Worm (Caenorhabditis elegans) whole organism, young adult: ENCODE measurements around the gene Y47D7A.2.

Experiments used
- B0261.1 ChIP-seq: sonication (generic microtip); optimal IDR thresholded peaks from 2 replicates; lab custom pipeline; 2016; ENCODE audit warnings: mild to moderate bottlenecking, missing genetic modification characterization, moderate library complexity, missing compliant biosample characterization
- C17E4.6 ChIP-seq: fragments of 200-800 bp; sonication (Bioruptor generic); IDR thresholded peaks from 2 replicates; pipeline ENCODE4 v1.3.6; 2022; ENCODE audit warnings: missing genetic modification reagents, missing genetic modification characterization, missing compliant biosample characterization
- F37B4.10 ChIP-seq: fragments of 200-800 bp; sonication (Bioruptor generic); IDR thresholded peaks from 2 replicates; pipeline ENCODE4 v1.3.6; 2022; ENCODE audit warnings: missing genetic modification characterization, missing compliant biosample characterization
- F49E8.2 ChIP-seq: sonication (generic microtip); optimal IDR thresholded peaks from 3 replicates; lab custom pipeline; 2017; ENCODE audit warnings: missing genetic modification characterization, mild to moderate bottlenecking, missing compliant biosample characterization, antibody characterized with exemption, moderate library complexity; ENCODE audit not compliant: insufficient read depth
- F52B5.7 ChIP-seq: sonication (generic microtip); optimal IDR thresholded peaks from 2 replicates; lab custom pipeline; 2016; ENCODE audit warnings: mild to moderate bottlenecking, missing genetic modification characterization, missing compliant biosample characterization
- F55B11.4 ChIP-seq: sonication (generic microtip); optimal IDR thresholded peaks from 2 replicates; lab custom pipeline; 2016; ENCODE audit warnings: missing compliant biosample characterization, missing genetic modification characterization, borderline replicate concordance; ENCODE audit not compliant: insufficient read depth
- K11D2.4 ChIP-seq: fragments of 200-800 bp; sonication (Bioruptor generic); IDR thresholded peaks from 2 replicates; pipeline ENCODE4 v1.3.6; 2022; ENCODE audit warnings: missing genetic modification reagents, missing genetic modification characterization, missing compliant biosample characterization
- Y53G8AR.9 ChIP-seq: fragments of 200-800 bp; sonication (Bioruptor generic); conservative IDR thresholded peaks from 2 replicates; pipeline ENCODE4 v1.3.6; 2022; ENCODE audit warnings: missing genetic modification reagents, missing genetic modification characterization, missing compliant biosample characterization
- ZK185.1 ChIP-seq: sonication (generic microtip); optimal IDR thresholded peaks from 2 replicates; lab custom pipeline; 2016; ENCODE audit warnings: mild to moderate bottlenecking, missing genetic modification characterization, missing compliant biosample characterization; ENCODE audit not compliant: poor library complexity, severe bottlenecking
- athp-1 ChIP-seq: sonication (generic microtip); optimal IDR thresholded peaks from 2 replicates; lab custom pipeline; 2017; ENCODE audit warnings: mild to moderate bottlenecking, missing genetic modification characterization, missing compliant biosample characterization
- attf-3 ChIP-seq: fragments of 200-800 bp; sonication (Bioruptor generic); conservative IDR thresholded peaks from 2 replicates; pipeline ENCODE4 v1.3.6; 2022; ENCODE audit warnings: missing genetic modification reagents, missing genetic modification characterization, missing compliant biosample characterization
- ceh-100 ChIP-seq: fragments of 200-800 bp; sonication (Bioruptor generic); IDR thresholded peaks from 2 replicates; pipeline ENCODE4 v1.3.6; 2022; ENCODE audit warnings: missing genetic modification reagents, missing genetic modification characterization, missing compliant biosample characterization
- die-1 ChIP-seq: sonication (generic microtip); optimal IDR thresholded peaks from 2 replicates; lab custom pipeline; 2016; ENCODE audit warnings: missing genotype, mild to moderate bottlenecking, missing genetic modification characterization, missing compliant biosample characterization
- dox-1 ChIP-seq: fragments of 200-800 bp; sonication (Bioruptor generic); IDR thresholded peaks from 2 replicates; pipeline ENCODE4 v1.3.6; 2022; ENCODE audit warnings: missing genetic modification reagents, missing genetic modification characterization, missing compliant biosample characterization
- efl-1 ChIP-seq: fragments of 150-350 bp; optimal IDR thresholded peaks from 2 replicates; lab custom pipeline; 2014; ENCODE audit warnings: missing biosample characterization, missing genetic modification reagents, missing genetic modification characterization
- egrh-3 ChIP-seq: fragments of 200-800 bp; sonication (Bioruptor generic); IDR thresholded peaks from 2 replicates; pipeline ENCODE4 v1.3.6; 2022; ENCODE audit warnings: missing genetic modification reagents, missing genetic modification characterization, missing compliant biosample characterization
- gei-17 ChIP-seq: fragments of 200-800 bp; sonication (Bioruptor generic); optimal IDR thresholded peaks from 2 replicates; lab custom pipeline; 2018; ENCODE audit warnings: mild to moderate bottlenecking, missing genetic modification characterization, missing compliant biosample characterization
- him-1 ChIP-seq: sonication (generic microtip); optimal IDR thresholded peaks from 2 replicates; lab custom pipeline; 2016; ENCODE audit warnings: missing genotype, missing genetic modification reagents, missing genetic modification characterization, missing compliant biosample characterization
- lag-1 ChIP-seq: fragments of 200-800 bp; sonication (Bioruptor generic); IDR thresholded peaks from 2 replicates; pipeline ENCODE4 v1.3.6; 2022; ENCODE audit warnings: missing genetic modification reagents, missing genetic modification characterization, missing compliant biosample characterization
- let-526 ChIP-seq: fragments of 200-800 bp; sonication (Bioruptor generic); IDR thresholded peaks from 2 replicates; pipeline ENCODE4 v1.3.6; 2022; ENCODE audit warnings: missing genetic modification reagents, missing genetic modification characterization, missing compliant biosample characterization
- lin-26 ChIP-seq: fragments of 200-800 bp; sonication (Bioruptor generic); IDR thresholded peaks from 2 replicates; pipeline ENCODE4 v1.3.6; 2022; ENCODE audit warnings: missing genetic modification reagents, missing genetic modification characterization, missing compliant biosample characterization
- lin-40 ChIP-seq: sonication (generic microtip); optimal IDR thresholded peaks from 2 replicates; lab custom pipeline; 2016; ENCODE audit warnings: missing genetic modification characterization, mild to moderate bottlenecking, missing compliant biosample characterization, missing genotype, missing genetic modification reagents
- lsl-1 ChIP-seq: fragments of 200-800 bp; sonication (Bioruptor generic); optimal IDR thresholded peaks from 2 replicates; lab custom pipeline; 2018; ENCODE audit warnings: mild to moderate bottlenecking, missing genetic modification characterization, moderate library complexity, missing compliant biosample characterization
- lsy-27 ChIP-seq: sonication (generic microtip); optimal IDR thresholded peaks from 2 replicates; lab custom pipeline; 2017; ENCODE audit warnings: missing genetic modification characterization, mild to moderate bottlenecking, missing compliant biosample characterization, antibody characterized with exemption, missing genotype, borderline replicate concordance; ENCODE audit not compliant: insufficient read depth
- madf-6 ChIP-seq: fragments of 200-800 bp; sonication (Bioruptor generic); IDR thresholded peaks from 2 replicates; pipeline ENCODE4 v1.3.6; 2022; ENCODE audit warnings: missing genetic modification reagents, missing genetic modification characterization, missing compliant biosample characterization
- mcd-1 ChIP-seq: fragments of 200-800 bp; sonication (Bioruptor generic); IDR thresholded peaks from 2 replicates; pipeline ENCODE4 v1.3.6; 2022; ENCODE audit warnings: missing genetic modification reagents, missing genetic modification characterization, missing compliant biosample characterization
- nfya-1 ChIP-seq: sonication (generic microtip); optimal IDR thresholded peaks from 2 replicates; lab custom pipeline; 2017; ENCODE audit warnings: antibody characterized with exemption, missing compliant biosample characterization, missing genetic modification characterization, borderline replicate concordance; ENCODE audit not compliant: insufficient read depth
- nhr-27 ChIP-seq: fragments of 200-800 bp; sonication (Bioruptor generic); optimal IDR thresholded peaks from 2 replicates; lab custom pipeline; 2018; ENCODE audit warnings: mild to moderate bottlenecking, missing genetic modification characterization, moderate library complexity, missing compliant biosample characterization
- nhr-80 ChIP-seq: sonication (generic microtip); optimal IDR thresholded peaks from 2 replicates; lab custom pipeline; 2016; ENCODE audit warnings: missing genetic modification characterization, missing compliant biosample characterization
- rcor-1 ChIP-seq: fragments of 200-800 bp; sonication (Bioruptor generic); IDR thresholded peaks from 2 replicates; pipeline ENCODE4 v1.3.6; 2022; ENCODE audit warnings: missing genetic modification reagents, missing genetic modification characterization, missing compliant biosample characterization
- rec-8 ChIP-seq, 2 experiments: sonication (generic microtip); optimal IDR thresholded peaks; 2 replicates each; lab custom pipeline; 2016; ENCODE audit warnings: mild to moderate bottlenecking in 2 of 2, missing genetic modification characterization in 2 of 2, missing genetic modification reagents in 2 of 2, missing genotype in 2 of 2, missing biosample characterization in 1 of 2, missing compliant biosample characterization in 1 of 2, moderate library complexity in 1 of 2
- snpc-1.1 ChIP-seq: sonication (generic microtip); optimal IDR thresholded peaks from 2 replicates; lab custom pipeline; 2017; ENCODE audit warnings: missing genetic modification characterization, mild to moderate bottlenecking, missing compliant biosample characterization, antibody characterized with exemption, moderate library complexity, missing genotype, missing genetic modification reagents; ENCODE audit not compliant: insufficient read depth
- snpc-1.3 ChIP-seq: sonication (generic microtip); optimal IDR thresholded peaks from 2 replicates; lab custom pipeline; 2017; ENCODE audit warnings: missing genetic modification characterization, mild to moderate bottlenecking, missing compliant biosample characterization, antibody characterized with exemption, moderate library complexity, missing genotype, missing genetic modification reagents; ENCODE audit not compliant: insufficient read depth
- sptf-2 ChIP-seq: fragments of 200-800 bp; sonication (Bioruptor generic); optimal IDR thresholded peaks from 2 replicates; lab custom pipeline; 2018; ENCODE audit warnings: mild to moderate bottlenecking, missing genetic modification characterization, missing compliant biosample characterization
- tbp1 ChIP-seq: fragments of 200-800 bp; sonication (Bioruptor generic); optimal IDR thresholded peaks from 2 replicates; lab custom pipeline; 2018; ENCODE audit warnings: mild to moderate bottlenecking, missing genetic modification characterization, missing compliant biosample characterization
- zim-3 ChIP-seq: sonication (generic microtip); optimal IDR thresholded peaks from 2 replicates; lab custom pipeline; 2017; ENCODE audit warnings: mild to moderate bottlenecking, missing genetic modification characterization, moderate library complexity, missing compliant biosample characterization

The Y47D7A.2 gene

ce11 chrV:4375807-4376564, 44.1 kb upstream of the Y47D7A.2 start, which contains the start of gene F32D1.7 (continued):
- TF ChIP-seq nhr-27 (tag; lab: Kevin White, UChicago) (no peak), lsl-1 (peak; percentile 99), mcd-1 (GFP tag; lab: Robert Waterston, UW) (peak; percentile 53; the same call in 1 of the 2 replicates), lsy-27 (no peak), efl-1 (GFP tag; lab: Kevin White, UChicago) (peak; percentile 95), F49E8.2 (peak; percentile 62), attf-3 (GFP tag; lab: Robert Waterston, UW) (no peak), K11D2.4 (no peak), rcor-1 (GFP tag; lab: Robert Waterston, UW) (peak; percentile 66), snpc-1.3 (tag; lab: Kevin White, UChicago) (peak; percentile 36), gei-17 (no peak), madf-6 (peak; percentile 99), egrh-3 (GFP tag; lab: Robert Waterston, UW) (no peak), B0261.1 (no peak), snpc-1.1 (tag; lab: Kevin White, UChicago) (peak; percentile 61), nhr-80 (no peak), dox-1 (GFP tag; lab: Robert Waterston, UW) (peak; percentile 61)

ce11 chrV:4377622-4378021, 42.5 kb upstream of the Y47D7A.2 start, which contains the start of gene F32D1.8:
Gene F32D1.8, minus strand, starts transcription at chrV:4377722.
- no peak for TF ChIP-seq athp-1 (tag; lab: Kevin White, UChicago)
- TF ChIP-seq tbp1 (GFP tag; lab: Kevin White, UChicago): no peak
- no peak for TF ChIP-seq him-1 (tag; lab: Kevin White, UChicago)
- no peak for TF ChIP-seq lin-40
- no peak for TF ChIP-seq sptf-2 (GFP tag; lab: Kevin White, UChicago)
- no peak for TF ChIP-seq nfya-1 (tag; lab: Kevin White, UChicago)
- no peak for TF ChIP-seq zim-3 (tag; lab: Kevin White, UChicago)
- TF ChIP-seq F55B11.4: no peak
- TF ChIP-seq F52B5.7 (tag; lab: Kevin White, UChicago): no peak
- TF ChIP-seq gei-17: no peak
- no peak for TF ChIP-seq C17E4.6
- no peak for TF ChIP-seq ZK185.1 (tag; lab: Kevin White, UChicago)
- no peak for TF ChIP-seq Y53G8AR.9
- no peak for TF ChIP-seq F37B4.10 (GFP tag; lab: Robert Waterston, UW)
- no peak for TF ChIP-seq nhr-27 (tag; lab: Kevin White, UChicago)

ce11 chrV:4382298-4382697, 37.8 kb upstream of the Y47D7A.2 start, which contains the start of gene F13A2.1:
Gene F13A2.1, minus strand, starts transcription at chrV:4382398.
- TF ChIP-seq die-1 (no peak), let-526 (no peak), lag-1 (GFP tag; lab: Robert Waterston, UW) (no peak), lin-26 (GFP tag; lab: Robert Waterston, UW) (no peak), rec-8 (tag; optimal IDR thresholded peaks at IDR 0.05; lab: Kevin White, UChicago) (no peak), ceh-100 (GFP tag; lab: Robert Waterston, UW) (no peak)
